Worm (Caenorhabditis elegans) whole organism, midembryonic: Measurements from ENCODE around the gene flp-1.
A peak's percentile ranks its signal among the peaks of the same experiment; 100 is the strongest.

ENCODE experiments used
- T22C8.4 ChIP-seq: fragments of 200-800 bp; sonication (Bioruptor generic); IDR thresholded peaks from 2 replicates; pipeline ENCODE4 v1.3.6; 2022; ENCODE audit warnings: missing genetic modification characterization, missing compliant biosample characterization
- cog-1 ChIP-seq: sonication (generic microtip); optimal IDR thresholded peaks from 2 replicates; lab custom pipeline; 2016; ENCODE audit warnings: missing genetic modification characterization, missing compliant biosample characterization
- flt-1 ChIP-seq: fragments of 200-800 bp; sonication (Bioruptor generic); IDR thresholded peaks from 2 replicates; pipeline ENCODE4 v1.3.6; 2022; ENCODE audit warnings: missing genetic modification characterization, missing compliant biosample characterization
- klf-2 ChIP-seq: fragments of 200-800 bp; sonication (Bioruptor generic); conservative IDR thresholded peaks from 2 replicates; pipeline ENCODE4 v1.3.6; 2022; ENCODE audit warnings: missing genetic modification reagents, missing genetic modification characterization, missing compliant biosample characterization
- med-1 ChIP-seq: sonication (generic microtip); optimal IDR thresholded peaks from 2 replicates; lab custom pipeline; 2017; ENCODE audit warnings: missing genetic modification characterization, mild to moderate bottlenecking, missing compliant biosample characterization, antibody characterized with exemption, missing genetic modification reagents; ENCODE audit not compliant: insufficient read depth
- ref-1 ChIP-seq: fragments of 200-800 bp; sonication (Bioruptor generic); conservative IDR thresholded peaks from 2 replicates; pipeline ENCODE4 v1.3.6; 2022; ENCODE audit warnings: missing genetic modification reagents, missing genetic modification characterization, missing compliant biosample characterization
- tab-1 ChIP-seq: fragments of 200-800 bp; sonication (Bioruptor generic); IDR thresholded peaks from 2 replicates; pipeline ENCODE4 v1.3.6; 2022; ENCODE audit warnings: missing genetic modification characterization, missing compliant biosample characterization
- ztf-23 ChIP-seq: fragments of 200-800 bp; sonication (Bioruptor generic); IDR thresholded peaks from 2 replicates; pipeline ENCODE4 v1.3.6; 2022; ENCODE audit warnings: missing genetic modification reagents, missing genetic modification characterization, missing compliant biosample characterization
- ztf-29 ChIP-seq: fragments of 200-800 bp; sonication (Bioruptor generic); IDR thresholded peaks from 2 replicates; pipeline ENCODE4 v1.3.6; 2022; ENCODE audit warnings: missing genetic modification reagents, missing genetic modification characterization, missing compliant biosample characterization

flp-1 gene

ce11 chrIV:9144405-9144804, at the start of gene flp-1:
flp-1 (plus strand) TSS chrIV:9144705.
- TF ChIP-seq klf-2 (GFP tag; lab: Robert Waterston, UW) (no peak), ztf-23 (GFP tag; lab: Robert Waterston, UW) (no peak), ref-1 (no peak), cog-1 (tag; lab: Kevin White, UChicago) (no peak), T22C8.4 (GFP tag; lab: Robert Waterston, UW) (no peak), flt-1 (GFP tag; lab: Robert Waterston, UW) (no peak), tab-1 (no peak), med-1 (GFP tag; lab: Kevin White, UChicago) (no peak), ztf-29 (GFP tag; lab: Robert Waterston, UW) (no peak)

- TF ChIP-seq cog-1 (tag; lab: Kevin White, UChicago) (no peak), ztf-23 (GFP tag; lab: Robert Waterston, UW) (no peak)
These were observed 49.0 kb upstream of the flp-1 start, which contains the start of gene icln-1 for ce11 chrIV:9095553-9095952. icln-1 (minus strand) TSS chrIV:9095653.

DNA sequence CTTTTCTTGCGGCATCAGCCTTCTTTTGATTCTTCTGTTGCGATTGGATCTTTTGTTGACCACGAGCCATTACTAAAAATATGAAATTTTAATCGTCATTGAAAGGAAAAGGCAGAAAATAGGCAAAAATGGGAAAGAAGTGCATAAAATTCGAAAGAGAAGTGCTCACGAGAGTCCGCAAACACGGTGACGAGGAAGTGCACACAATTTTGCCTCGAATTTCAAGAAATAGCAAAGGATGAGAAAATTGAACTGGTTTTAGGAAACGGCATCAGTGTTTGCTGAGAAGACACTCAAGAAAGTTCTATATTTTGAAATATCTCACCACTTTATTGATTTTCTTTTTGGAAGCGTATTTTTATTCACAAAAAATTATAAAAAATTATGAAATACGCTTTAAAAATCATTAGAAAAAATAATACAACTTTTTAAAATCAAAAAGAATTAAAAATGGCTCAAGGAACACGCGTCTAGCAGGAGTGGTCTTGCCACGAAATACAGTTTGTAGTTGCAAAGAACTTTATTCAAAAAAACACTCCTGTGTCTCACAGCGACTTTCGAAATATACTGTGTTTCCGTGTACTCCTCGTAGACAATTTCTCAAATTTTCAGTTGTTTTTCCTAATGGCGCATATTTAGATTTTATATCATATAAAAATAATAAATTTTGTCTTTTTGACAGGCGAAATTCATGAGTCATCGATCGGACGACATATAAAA, 48.2 kb upstream of the flp-1 start, which contains the start of the genes znf-706 and cpna-3:
Gene znf-706, minus strand, starts transcription at position 72 of the 720 bp plus-strand sequence.
Gene cpna-3, plus strand, starts transcription at position 683 of the 720 bp plus-strand sequence.
- TF ChIP-seq ref-1, result no peak
- TF ChIP-seq T22C8.4 (GFP tag; lab: Robert Waterston, UW), result no peak
- TF ChIP-seq ztf-23 (GFP tag; lab: Robert Waterston, UW), result no peak
- no peak for TF ChIP-seq cog-1 (tag; lab: Kevin White, UChicago)

- TF ChIP-seq cog-1 (tag; lab: Kevin White, UChicago) (no peak), flt-1 (GFP tag; lab: Robert Waterston, UW) (no peak), klf-2 (GFP tag; lab: Robert Waterston, UW) (no peak), med-1 (GFP tag; lab: Kevin White, UChicago) (no peak)
These were observed 45.6 kb upstream of the flp-1 start, which contains the start of gene gldi-10 for ce11 chrIV:9098942-9099341. gldi-10 (plus strand) TSS chrIV:9099242.

- TF ChIP-seq cog-1 (tag; lab: Kevin White, UChicago) (no peak), ztf-29 (GFP tag; lab: Robert Waterston, UW) (no peak), tab-1 (no peak), flt-1 (GFP tag; lab: Robert Waterston, UW) (no peak), ztf-23 (GFP tag; lab: Robert Waterston, UW) (no peak), T22C8.4 (GFP tag; lab: Robert Waterston, UW) (no peak), klf-2 (GFP tag; lab: Robert Waterston, UW) (no peak), med-1 (GFP tag; lab: Kevin White, UChicago) (no peak), ref-1 (no peak)
These were observed 43.7 kb upstream of the flp-1 start for ce11 chrIV:9100835-9101234.

DNA sequence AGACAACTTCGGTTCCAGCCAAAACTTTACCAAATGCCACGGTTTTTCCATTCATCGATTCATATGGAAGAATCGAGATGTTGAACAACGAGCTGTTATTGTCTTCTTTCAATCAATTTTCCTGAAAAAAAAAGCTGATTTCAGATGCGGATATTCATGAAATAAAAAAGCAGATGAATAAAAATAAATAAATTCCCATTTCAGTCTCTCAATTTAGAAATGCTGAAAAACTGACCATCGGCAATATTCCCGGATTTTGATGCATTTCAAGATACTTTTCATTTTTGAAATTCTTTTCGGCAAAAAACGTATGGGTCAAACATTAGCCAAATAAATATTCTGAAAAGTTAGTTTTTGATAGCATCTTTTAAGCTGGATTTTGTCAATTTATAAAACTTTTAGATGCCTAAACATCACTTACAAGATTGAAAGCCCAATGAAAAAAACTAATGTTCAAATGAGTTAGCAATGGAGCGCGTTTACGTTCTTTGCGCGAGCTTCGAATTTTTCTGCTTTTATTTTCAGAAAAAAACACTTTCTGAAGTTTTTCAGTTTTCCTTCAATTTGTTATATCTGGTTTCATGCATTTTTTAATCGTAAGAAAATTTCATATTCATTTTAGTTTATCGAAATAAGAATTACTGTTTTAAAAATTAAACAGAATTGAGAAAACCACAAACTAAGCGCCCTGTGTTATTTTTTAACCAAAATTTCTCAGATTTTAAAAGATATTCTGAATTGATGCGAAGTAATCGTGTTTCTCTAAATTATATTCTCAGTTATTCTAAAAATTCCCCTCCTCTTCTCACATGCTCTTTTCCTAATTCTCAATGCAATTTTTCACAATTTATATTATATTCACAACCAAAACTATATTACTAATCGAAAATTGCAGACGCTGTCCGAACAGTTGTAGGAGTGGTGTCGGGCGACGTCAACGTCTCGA, 40.2 kb upstream of the flp-1 start, which contains the start of the genes C01F6.14 and fem-3:
Gene C01F6.14, minus strand, starts transcription at position 51 of the 946 bp plus-strand sequence.
Gene fem-3, plus strand, starts transcription at position 896 of the 946 bp plus-strand sequence.
- TF ChIP-seq T22C8.4 (GFP tag; lab: Robert Waterston, UW) (no peak), ref-1 (no peak), med-1 (GFP tag; lab: Kevin White, UChicago) (no peak), ztf-23 (GFP tag; lab: Robert Waterston, UW) (no peak), tab-1 (no peak), ztf-29 (GFP tag; lab: Robert Waterston, UW) (no peak), cog-1 (tag; lab: Kevin White, UChicago) (no peak), flt-1 (GFP tag; lab: Robert Waterston, UW) (no peak), klf-2 (GFP tag; lab: Robert Waterston, UW) (no peak)

- no peak for TF ChIP-seq ztf-29 (GFP tag; lab: Robert Waterston, UW)
- TF ChIP-seq flt-1 (GFP tag; lab: Robert Waterston, UW), result 0 out of 2 replicates have a peak, but pooled peaks have one; percentile 18
- no peak for TF ChIP-seq med-1 (GFP tag; lab: Kevin White, UChicago)
- TF ChIP-seq ztf-23 (GFP tag; lab: Robert Waterston, UW), result 0 out of 2 replicates have a peak, but pooled peaks have one; percentile 45
- TF ChIP-seq T22C8.4 (GFP tag; lab: Robert Waterston, UW), result peak; percentile 44; the same call in 1 of the 2 replicates
- no peak for TF ChIP-seq tab-1
- TF ChIP-seq klf-2 (GFP tag; lab: Robert Waterston, UW), result no peak
- TF ChIP-seq ref-1, result no peak
- TF ChIP-seq cog-1 (tag; lab: Kevin White, UChicago), result peak; percentile 58
These were observed 37.0 kb upstream of the flp-1 start for ce11 chrIV:9107464-9107863.

ce11 chrIV:9108631-9109030, 35.9 kb upstream of the flp-1 start, which contains the start of gene aly-1:
aly-1 (plus strand) TSS chrIV:9108931.
- TF ChIP-seq cog-1 (tag; lab: Kevin White, UChicago) (no peak), ztf-29 (GFP tag; lab: Robert Waterston, UW) (no peak), ztf-23 (GFP tag; lab: Robert Waterston, UW) (no peak), tab-1 (no peak), flt-1 (GFP tag; lab: Robert Waterston, UW) (no peak), klf-2 (GFP tag; lab: Robert Waterston, UW) (no peak), T22C8.4 (GFP tag; lab: Robert Waterston, UW) (no peak), med-1 (GFP tag; lab: Kevin White, UChicago) (no peak)
